Worm (Caenorhabditis elegans): ENCODE measurements around the gene nta-1.

- TF ChIP-seq F13C5.2 (tag; optimal IDR thresholded peaks at IDR 0.05) (no peak), ets-7 (tag; optimal IDR thresholded peaks at IDR 0.05) (no peak), flt-1 (GFP tag; IDR thresholded peaks at IDR 0.05) (no peak)
Observed at ce11 chrII:3711047-3711446, 32.6 kb downstream of the nta-1 start, which contains the start of gene fbxc-53.

Data from whole organism, early embryonic.